Fruit fly (Drosophila melanogaster): ENCODE data around the gene CG7968.

CG7968 gene

DNA sequence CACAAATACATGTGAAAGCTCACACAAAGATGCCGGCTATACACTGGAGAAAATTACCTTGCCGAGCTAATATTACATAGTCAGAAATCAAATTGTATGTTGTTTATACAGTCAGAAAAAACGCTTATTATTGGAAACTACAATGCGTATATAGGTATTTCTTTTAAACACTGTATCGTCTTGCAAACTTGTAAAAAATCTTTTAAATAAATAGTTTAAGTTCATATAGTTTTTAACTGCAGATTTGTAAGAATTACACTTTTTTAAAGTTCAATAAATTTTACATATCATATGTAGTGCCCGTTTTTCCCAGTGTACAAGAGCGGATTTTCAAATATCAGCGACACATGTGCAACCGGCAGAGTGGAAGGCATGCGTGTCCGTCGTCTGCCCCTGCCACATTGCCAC lies 9.5 kb upstream of the CG7968 start (continued):
- TF ChIP-seq CG7357 (GFP tag; IDR thresholded peaks at IDR 0.05) (peak; percentile 60; the same call in 1 of the 3 replicates), fu2 (GFP tag; optimal IDR thresholded peaks at IDR 0.05) (peak; percentile 37), CrebB (tag; optimal IDR thresholded peaks at IDR 0.05) (no peak), CG3995 (GFP tag; optimal IDR thresholded peaks at IDR 0.05) (peak; percentile 17), tgo (GFP tag; IDR thresholded peaks at IDR 0.05) (peak; percentile 80), dmrt99B (tag; optimal IDR thresholded peaks at IDR 0.05) (peak; percentile 89), CG12155 (GFP tag; optimal IDR thresholded peaks at IDR 0.05) (peak; percentile 84), CG9609 (GFP tag; optimal IDR thresholded peaks at IDR 0.05) (peak; percentile 71), CG9215 (GFP tag; IDR thresholded peaks at IDR 0.05) (no peak; the same call in 1 of the 2 replicates), CG10321 (GFP tag; IDR thresholded peaks at IDR 0.05) (no peak), CG33557 (GFP tag; optimal IDR thresholded peaks at IDR 0.05) (peak; percentile 5), CG31365 (tag; optimal IDR thresholded peaks at IDR 0.05) (no peak), Dip2 (GFP tag; IDR thresholded peaks at IDR 0.05) (0 out of 2 replicates have a peak, but pooled peaks have one; percentile 24), C15 (GFP tag; IDR thresholded peaks at IDR 0.05) (no peak), gsb (GFP tag; IDR thresholded peaks at IDR 0.05) (0 out of 2 replicates have a peak, but pooled peaks have one; percentile 38), CG30431 (GFP tag; optimal IDR thresholded peaks at IDR 0.05) (peak; percentile 68), CG11723 (GFP tag; optimal IDR thresholded peaks at IDR 0.05) (peak; percentile 58), CG17912 (GFP tag; optimal IDR thresholded peaks at IDR 0.05) (no peak), CG6813 (GFP tag; optimal IDR thresholded peaks at IDR 0.05) (peak; percentile 37), CG2712 (tag; optimal IDR thresholded peaks at IDR 0.05) (peak; percentile 85), CG8281 (tag; optimal IDR thresholded peaks at IDR 0.05) (peak; percentile 25), CG1647 (GFP tag; optimal IDR thresholded peaks at IDR 0.05) (peak; percentile 85), CG3065 (GFP tag; optimal IDR thresholded peaks at IDR 0.05) (peak; percentile 50), Gug (GFP tag; IDR thresholded peaks at IDR 0.05) (0 out of 4 replicates have a peak, but pooled peaks have one; percentile 26), seq (GFP tag; IDR thresholded peaks at IDR 0.05) (peak; percentile 57), stwl (tag; optimal IDR thresholded peaks at IDR 0.05) (no peak), BtbVII (GFP tag; optimal IDR thresholded peaks at IDR 0.05) (peak; percentile 63), CG12104 (GFP tag; optimal IDR thresholded peaks at IDR 0.05) (peak; percentile 90), CG10543 (GFP tag; optimal IDR thresholded peaks at IDR 0.05) (no peak), H15 (GFP tag; IDR thresholded peaks at IDR 0.05) (0 out of 3 replicates have a peak, but pooled peaks have one; percentile 42), CG3407 (GFP tag; optimal IDR thresholded peaks at IDR 0.05) (peak; percentile 66), HmgD (GFP tag; optimal IDR thresholded peaks at IDR 0.05) (no peak), CG16813 (GFP tag; IDR thresholded peaks at IDR 0.05; ENCODE audit: partially characterized antibody) (no peak), CG10959 (GFP tag; IDR thresholded peaks at IDR 0.05) (peak; percentile 36; the same call in 1 of the 2 replicates), CG9932 (GFP tag; IDR thresholded peaks at IDR 0.05) (peak; percentile 58; the same call in 1 of the 2 replicates), CG11247 (GFP tag; IDR thresholded peaks at IDR 0.05) (no peak), Neu2 (GFP tag; optimal IDR thresholded peaks at IDR 0.05; ENCODE audit: borderline replicate concordance) (no peak), CG11398 (GFP tag; optimal IDR thresholded peaks at IDR 0.05) (peak; percentile 59), gsb-n (tag; optimal IDR thresholded peaks at IDR 0.05) (peak; percentile 86), btn (GFP tag; optimal IDR thresholded peaks at IDR 0.05) (peak; percentile 67), CG1603 (tag; optimal IDR thresholded peaks at IDR 0.05) (peak; percentile 11), gem (tag; optimal IDR thresholded peaks at IDR 0.05) (peak; percentile 92), CG13894 (tag; optimal IDR thresholded peaks at IDR 0.05) (no peak), CG6689 (GFP tag; IDR thresholded peaks at IDR 0.05) (peak; percentile 79), CG14965 (GFP tag; optimal IDR thresholded peaks at IDR 0.05; ENCODE audit: borderline replicate concordance) (no peak), br (optimal IDR thresholded peaks at IDR 0.05) (no peak), Ravus (GFP tag; IDR thresholded peaks at IDR 0.05) (peak; percentile 48), CG1792 (GFP tag; optimal IDR thresholded peaks at IDR 0.05) (peak; percentile 73), CG15073 (GFP tag; optimal IDR thresholded peaks at IDR 0.05) (no peak), chm (GFP tag; IDR thresholded peaks at IDR 0.05) (peak; percentile 55; the same call in 1 of the 2 replicates), CG1024 (GFP tag; IDR thresholded peaks at IDR 0.05) (peak; percentile 66; the same call in 1 of the 2 replicates)
